Fruit fly (Drosophila melanogaster): ENCODE measurements around the gene CG42831.

Gene CG42831

dm6 chr3L:10795911-10796310 lies 18.7 kb upstream of the CG42831 start (continued):
- TF ChIP-seq Scr (GFP tag; IDR thresholded peaks at IDR 0.05; ENCODE audit: partially characterized antibody) (no peak), CG13424 (tag; optimal IDR thresholded peaks at IDR 0.05) (peak; percentile 12), CG2678 (tag; optimal IDR thresholded peaks at IDR 0.05) (peak; percentile 44), nmo (GFP tag; optimal IDR thresholded peaks at IDR 0.05) (peak; percentile 17), bab2 (GFP tag; optimal IDR thresholded peaks at IDR 0.05) (peak; percentile 1), Asciz (GFP tag; optimal IDR thresholded peaks at IDR 0.05) (no peak), Meics (GFP tag; optimal IDR thresholded peaks at IDR 0.05) (peak; percentile 20), Abd-B (GFP tag; optimal IDR thresholded peaks at IDR 0.05) (peak; percentile 17), CG10543 (GFP tag; optimal IDR thresholded peaks at IDR 0.05) (no peak), phol (tag; optimal IDR thresholded peaks at IDR 0.05) (peak; percentile 5), Ptx1 (GFP tag; IDR thresholded peaks at IDR 0.05) (0 out of 2 replicates have a peak, but pooled peaks have one; percentile 24), lola (GFP tag; optimal IDR thresholded peaks at IDR 0.05) (no peak), CG11504 (tag; optimal IDR thresholded peaks at IDR 0.05) (peak; percentile 49), hkb (optimal IDR thresholded peaks at IDR 0.05) (no peak), hkb (GFP tag; IDR thresholded peaks at IDR 0.05) (peak; percentile 30), CG9932 (GFP tag; IDR thresholded peaks at IDR 0.05) (peak; percentile 25; the same call in 1 of the 2 replicates), CG2875 (GFP tag; optimal IDR thresholded peaks at IDR 0.05) (no peak), tio (GFP tag; optimal IDR thresholded peaks at IDR 0.05) (peak; percentile 31), org-1 (GFP tag; optimal IDR thresholded peaks at IDR 0.05) (peak; percentile 20), CG15269 (tag; optimal IDR thresholded peaks at IDR 0.05) (peak; percentile 40), Ada2b (GFP tag; IDR thresholded peaks at IDR 0.05) (peak; percentile 12; the same call in 1 of the 2 replicates), CoRest (tag; optimal IDR thresholded peaks at IDR 0.05) (peak; percentile 69), dysf (GFP tag; IDR thresholded peaks at IDR 0.05) (peak; percentile 63; the same call in 2 of the 3 replicates)

- TF ChIP-seq Oli (tag; optimal IDR thresholded peaks at IDR 0.05): peak; percentile 3
- TF ChIP-seq Nf-YA (GFP tag; IDR thresholded peaks at IDR 0.05): 0 out of 2 replicates have a peak, but pooled peaks have one; percentile 9
- no peak for TF ChIP-seq CG15696 (tag; optimal IDR thresholded peaks at IDR 0.05)
- TF ChIP-seq gem (tag; optimal IDR thresholded peaks at IDR 0.05): peak; percentile 2
Observed at dm6 chr3L:10799988-10800387, 14.6 kb upstream of the CG42831 start.

dm6 chr3L:10801140-10801646 lies 13.4 kb upstream of the CG42831 start, which contains the start of gene CG12523:
CG12523 (plus strand) TSS chr3L:10801190.
- no peak for TF ChIP-seq CG17912 (GFP tag; optimal IDR thresholded peaks at IDR 0.05)
- no peak for TF ChIP-seq Blimp-1 (GFP tag; optimal IDR thresholded peaks at IDR 0.05)
- 0 out of 3 replicates have a peak, but pooled peaks have one; percentile 27 for TF ChIP-seq CG7357 (GFP tag; IDR thresholded peaks at IDR 0.05)
- TF ChIP-seq TFAM (GFP tag; optimal IDR thresholded peaks at IDR 0.05): no peak
- TF ChIP-seq Dfd (GFP tag; optimal IDR thresholded peaks at IDR 0.05): peak in 1 of 2 experiments; percentile 58

dm6 chr3L:10803124-10803523 lies 11.5 kb upstream of the CG42831 start:
- TF ChIP-seq Med (GFP tag) (peak; percentile 55), MTF-1 (GFP tag; optimal IDR thresholded peaks at IDR 0.05; ENCODE audit: borderline replicate concordance) (peak; percentile 7), sd (tag; optimal IDR thresholded peaks at IDR 0.05) (peak; percentile 52), ro (GFP tag; IDR thresholded peaks at IDR 0.05) (no peak), sens (GFP tag) (peak; percentile 69), cwo (GFP tag; optimal IDR thresholded peaks at IDR 0.05) (peak; percentile 17), abd-A (tag; optimal IDR thresholded peaks at IDR 0.05) (peak; percentile 14), bab2 (GFP tag; optimal IDR thresholded peaks at IDR 0.05) (peak; percentile 7), CG31224 (GFP tag; IDR thresholded peaks at IDR 0.05) (no peak), CG11696 (GFP tag; IDR thresholded peaks at IDR 0.05) (0 out of 2 replicates have a peak, but pooled peaks have one; percentile 33), CG11723 (GFP tag; optimal IDR thresholded peaks at IDR 0.05) (no peak)

Measured in whole organism, embryonic.